Worm (Caenorhabditis elegans) whole organism, L3 larva: ENCODE measurements around the gene exc-5.

Source experiments
- ZK546.5 ChIP-seq: sonication (generic microtip); optimal IDR thresholded peaks from 2 replicates; lab custom pipeline; 2017; ENCODE audit warnings: missing biosample characterization, missing genetic modification characterization
- ceh-16 ChIP-seq: sonication (generic microtip); optimal IDR thresholded peaks from 2 replicates; lab custom pipeline; 2017; ENCODE audit warnings: missing biosample characterization, missing genetic modification characterization
- ceh-28 ChIP-seq: fragments of 150-350 bp; optimal IDR thresholded peaks from 2 replicates; lab custom pipeline; 2014; ENCODE audit warnings: missing biosample characterization, missing genetic modification reagents, missing genetic modification characterization
- ceh-82 ChIP-seq: fragments of 150-350 bp; optimal IDR thresholded peaks from 2 replicates; lab custom pipeline; 2014; ENCODE audit warnings: missing biosample characterization, missing genetic modification characterization
- ceh-9 ChIP-seq: sonication (generic microtip); optimal IDR thresholded peaks from 2 replicates; lab custom pipeline; 2018; ENCODE audit warnings: missing biosample characterization, missing genetic modification characterization
- egl-27 ChIP-seq: sonication (generic microtip); optimal IDR thresholded peaks from 4 replicates; lab custom pipeline; 2017; ENCODE audit warnings: missing biosample characterization, missing genetic modification reagents, missing genetic modification characterization
- egl-5 ChIP-seq: fragments of 150-350 bp; optimal IDR thresholded peaks from 2 replicates; lab custom pipeline; 2017; ENCODE audit warnings: missing biosample characterization, missing genetic modification reagents, missing genetic modification characterization, inconsistent platforms
- elt-1 ChIP-seq: fragments of 150-350 bp; optimal IDR thresholded peaks from 2 replicates; lab custom pipeline; 2014; ENCODE audit warnings: missing biosample characterization, missing genetic modification characterization
- elt-2 ChIP-seq: sonication (generic microtip); optimal IDR thresholded peaks from 2 replicates; lab custom pipeline; 2016; ENCODE audit warnings: missing genetic modification reagents, mild to moderate bottlenecking, missing genetic modification characterization, missing compliant biosample characterization
- elt-3 ChIP-seq, 3 experiments: fragments of 150-350 bp in 1 of 3; sonication (generic microtip) in 2 of 3; optimal IDR thresholded peaks; 2 replicates in 2 of 3; 4 replicates in 1 of 3; lab custom pipeline; 2014 to 2017; ENCODE audit warnings: missing biosample characterization in 3 of 3, missing genetic modification characterization in 3 of 3
- fkh-10 ChIP-seq: sonication (generic microtip); optimal IDR thresholded peaks from 2 replicates; lab custom pipeline; 2017; ENCODE audit warnings: missing biosample characterization, missing genetic modification reagents, missing genetic modification characterization
- fkh-2 ChIP-seq: fragments of 150-350 bp; optimal IDR thresholded peaks from 2 replicates; lab custom pipeline; 2014; ENCODE audit warnings: missing biosample characterization, missing genetic modification reagents, missing genetic modification characterization
- fos-1 ChIP-seq: fragments of 150-350 bp; optimal IDR thresholded peaks from 2 replicates; lab custom pipeline; 2014; ENCODE audit warnings: missing biosample characterization, missing genetic modification characterization
- hmg-11 ChIP-seq: sonication (generic microtip); optimal IDR thresholded peaks from 2 replicates; lab custom pipeline; 2016; ENCODE audit warnings: missing genetic modification characterization, missing compliant biosample characterization
- jun-1 ChIP-seq: fragments of 150-350 bp; optimal IDR thresholded peaks from 2 replicates; lab custom pipeline; 2014; ENCODE audit warnings: missing biosample characterization, missing genetic modification reagents, missing genetic modification characterization
- lin-15B ChIP-seq: fragments of 150-350 bp; optimal IDR thresholded peaks from 2 replicates; lab custom pipeline; 2014; ENCODE audit warnings: missing biosample characterization, missing genetic modification characterization
- lin-39 ChIP-seq: fragments of 150-350 bp; optimal IDR thresholded peaks from 2 replicates; lab custom pipeline; 2018; ENCODE audit warnings: missing biosample characterization, missing genetic modification reagents, missing genetic modification characterization
- lsy-12 ChIP-seq: sonication (generic microtip); optimal IDR thresholded peaks from 2 replicates; lab custom pipeline; 2016; ENCODE audit warnings: mild to moderate bottlenecking, missing genetic modification characterization, missing compliant biosample characterization
- mdl-1 ChIP-seq: fragments of 150-350 bp; optimal IDR thresholded peaks from 2 replicates; lab custom pipeline; 2014; ENCODE audit warnings: missing biosample characterization, missing genetic modification characterization
- mml-1 ChIP-seq: fragments of 150-350 bp; sonication (generic microtip); optimal IDR thresholded peaks from 3 replicates; lab custom pipeline; 2014; ENCODE audit warnings: missing biosample characterization, missing genetic modification characterization
- nfya-1 ChIP-seq: sonication (generic microtip); optimal IDR thresholded peaks from 2 replicates; lab custom pipeline; 2017; ENCODE audit warnings: missing genetic modification characterization, mild to moderate bottlenecking, missing compliant biosample characterization, antibody characterized with exemption, moderate library complexity; ENCODE audit not compliant: insufficient read depth
- nhr-11 ChIP-seq: fragments of 150-350 bp; optimal IDR thresholded peaks from 2 replicates; lab custom pipeline; 2014; ENCODE audit warnings: missing biosample characterization, missing genetic modification characterization
- nhr-12 ChIP-seq: fragments of 150-350 bp; optimal IDR thresholded peaks from 2 replicates; lab custom pipeline; 2014; ENCODE audit warnings: missing biosample characterization, missing genetic modification characterization
- nhr-23 ChIP-seq: fragments of 150-350 bp; optimal IDR thresholded peaks from 2 replicates; lab custom pipeline; 2014; ENCODE audit warnings: missing biosample characterization, missing genetic modification reagents, missing genetic modification characterization
- nhr-28 ChIP-seq: fragments of 150-350 bp; optimal IDR thresholded peaks from 2 replicates; lab custom pipeline; 2014; ENCODE audit warnings: missing biosample characterization, missing genetic modification characterization
- nhr-43 ChIP-seq: sonication (generic microtip); optimal IDR thresholded peaks from 2 replicates; lab custom pipeline; 2016; ENCODE audit warnings: mild to moderate bottlenecking, missing genetic modification characterization, missing compliant biosample characterization; ENCODE audit not compliant: poor library complexity, severe bottlenecking
- nhr-67 ChIP-seq: fragments of 150-350 bp; optimal IDR thresholded peaks from 2 replicates; lab custom pipeline; 2014; ENCODE audit warnings: missing biosample characterization, missing genetic modification characterization
- nhr-76 ChIP-seq: fragments of 150-350 bp; sonication (generic microtip); optimal IDR thresholded peaks from 5 replicates; lab custom pipeline; 2014; ENCODE audit warnings: missing biosample characterization, missing genetic modification characterization
- pha-4 ChIP-seq: fragments of 150-350 bp; optimal IDR thresholded peaks from 2 replicates; lab custom pipeline; 2014; ENCODE audit warnings: missing biosample characterization, missing genetic modification reagents, missing genetic modification characterization
- sea-2 ChIP-seq: fragments of 150-350 bp; sonication (generic microtip); optimal IDR thresholded peaks from 4 replicates; lab custom pipeline; 2014; ENCODE audit warnings: missing biosample characterization, missing genetic modification reagents, missing genetic modification characterization
- skn-1 ChIP-seq: fragments of 150-350 bp; optimal IDR thresholded peaks from 2 replicates; lab custom pipeline; 2014; ENCODE audit warnings: missing biosample characterization, missing genetic modification characterization
- snpc-4 ChIP-seq: fragments of 150-350 bp; optimal IDR thresholded peaks from 2 replicates; lab custom pipeline; 2014; ENCODE audit warnings: missing biosample characterization, missing genetic modification characterization
- zag-1 ChIP-seq: fragments of 150-350 bp; optimal IDR thresholded peaks from 2 replicates; lab custom pipeline; 2014; ENCODE audit warnings: missing biosample characterization, missing genetic modification characterization
- ztf-4 ChIP-seq: fragments of 150-350 bp; optimal IDR thresholded peaks from 2 replicates; lab custom pipeline; 2014; ENCODE audit warnings: missing biosample characterization, missing genetic modification characterization

exc-5 gene

DNA sequence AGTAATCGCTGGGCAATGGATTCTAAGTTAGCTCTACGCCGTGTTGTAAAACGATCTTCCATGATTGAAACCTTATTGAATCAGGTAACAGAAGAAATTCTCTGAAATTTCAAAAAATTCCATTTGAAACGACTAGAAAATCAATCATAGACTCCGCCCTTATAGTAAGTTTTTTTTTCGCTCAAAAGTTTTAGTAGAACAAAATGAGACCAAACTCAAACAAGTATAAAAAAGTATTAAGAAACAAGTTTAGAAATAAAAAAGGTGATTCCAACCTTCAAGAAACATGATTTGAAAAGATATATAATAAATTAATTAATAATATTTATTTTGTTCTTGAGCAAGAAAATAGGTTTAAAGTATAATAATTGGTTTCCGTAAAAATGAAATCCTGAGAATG lies 35.4 kb downstream of the exc-5 start, which contains the start of gene C33D9.6:
TSS of gene C33D9.6 (minus strand) at position 101 of the 400 bp plus-strand sequence.
- TF ChIP-seq egl-27 (tag; lab: Kevin White, UChicago): no peak
- no peak for TF ChIP-seq nhr-76 (tag; lab: Kevin White, UChicago)
- TF ChIP-seq mml-1 (tag; lab: Kevin White, UChicago): no peak
- TF ChIP-seq elt-3 (tag; optimal IDR thresholded peaks at IDR 0.05; lab: Kevin White, UChicago): no peak
- no peak for TF ChIP-seq skn-1 (tag; lab: Kevin White, UChicago)
- no peak for TF ChIP-seq nhr-23
- no peak for TF ChIP-seq nhr-11 (tag; lab: Kevin White, UChicago)
- TF ChIP-seq ztf-4 (tag; lab: Kevin White, UChicago): no peak
- no peak for TF ChIP-seq ceh-16
- TF ChIP-seq ceh-28: no peak

DNA sequence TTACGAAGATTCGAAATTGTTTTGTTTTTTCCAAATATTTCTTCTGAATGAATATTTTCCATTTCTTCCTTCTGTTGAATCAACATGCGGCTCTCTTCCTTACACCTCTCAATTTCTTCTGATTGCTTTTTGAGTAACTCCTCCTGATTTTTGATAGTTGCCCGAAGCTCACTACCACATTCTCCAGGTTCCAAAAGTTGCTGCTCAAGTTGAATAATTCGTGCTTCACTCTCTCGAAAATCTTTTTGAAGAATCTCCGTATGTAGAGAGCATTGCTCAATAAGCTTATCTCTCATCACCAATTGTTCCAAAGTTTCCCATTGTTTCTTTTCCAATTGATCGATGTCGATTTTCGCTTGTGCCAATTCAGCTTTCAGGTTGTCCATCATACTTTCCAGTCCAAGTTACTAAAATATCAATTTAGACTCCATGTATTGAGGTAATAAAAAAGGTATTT lies 40.6 kb downstream of the exc-5 start, which contains the start of gene F20C5.6:
TSS of gene F20C5.6 (minus strand) at position 407 of the 457 bp plus-strand sequence.
- TF ChIP-seq elt-3 (tag; optimal IDR thresholded peaks at IDR 0.05; lab: Kevin White, UChicago) (no peak), nhr-12 (no peak), ceh-28 (no peak), nhr-76 (tag; lab: Kevin White, UChicago) (no peak), lsy-12 (tag; lab: Kevin White, UChicago) (no peak), elt-1 (tag; lab: Kevin White, UChicago) (no peak)

DNA sequence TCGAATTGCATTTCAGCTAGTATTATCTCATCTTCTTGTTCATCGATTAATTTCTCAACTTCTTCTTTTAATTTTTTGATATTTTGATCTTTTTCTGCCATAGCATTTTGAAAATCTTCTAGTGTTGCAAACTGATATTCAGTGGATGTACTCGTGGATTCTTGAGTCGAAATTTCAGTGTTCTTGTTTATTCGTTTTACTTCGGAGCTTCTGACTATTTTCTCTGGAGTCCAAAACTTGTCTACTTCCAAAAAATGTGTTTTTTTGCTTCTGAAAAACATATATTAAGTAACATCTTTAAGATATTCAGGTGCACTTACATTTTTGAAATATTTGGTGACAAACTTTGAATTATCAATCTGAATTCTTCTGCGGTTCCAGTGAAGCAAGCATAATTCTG lies 43.9 kb downstream of the exc-5 start, which contains the start of gene F20C5.5:
TSS of gene F20C5.5 (minus strand) at position 101 of the 400 bp plus-strand sequence.
- no peak for TF ChIP-seq ztf-4 (tag; lab: Kevin White, UChicago)
- no peak for TF ChIP-seq lsy-12 (tag; lab: Kevin White, UChicago)
- TF ChIP-seq nhr-43 (tag; lab: Kevin White, UChicago): no peak

DNA sequence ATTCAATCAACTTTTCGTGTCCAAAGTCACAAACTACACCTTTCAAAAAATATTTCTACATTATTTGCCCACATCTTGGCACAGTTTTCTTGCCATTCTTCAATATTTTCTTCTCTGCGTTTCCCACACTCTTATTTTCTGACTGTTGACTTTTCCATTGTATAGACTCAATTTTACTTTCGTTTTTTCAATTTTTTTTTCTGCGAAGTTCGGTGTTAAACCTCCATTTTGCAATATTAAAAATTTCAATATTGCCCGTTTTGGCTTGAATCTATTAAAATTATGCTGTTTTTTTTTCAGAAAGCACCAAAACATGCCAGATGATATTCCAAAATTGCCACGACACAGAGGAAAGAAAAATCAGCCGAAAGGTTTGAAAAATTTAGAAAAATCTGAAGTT lies 48.9 kb downstream of the exc-5 start, which contains the start of gene cdc-50.B:
TSS of gene cdc-50.B (plus strand) at position 301 of the 400 bp plus-strand sequence.
- TF ChIP-seq pha-4 (tag; lab: Kevin White, UChicago): peak; percentile 84
- TF ChIP-seq elt-2: no peak

DNA sequence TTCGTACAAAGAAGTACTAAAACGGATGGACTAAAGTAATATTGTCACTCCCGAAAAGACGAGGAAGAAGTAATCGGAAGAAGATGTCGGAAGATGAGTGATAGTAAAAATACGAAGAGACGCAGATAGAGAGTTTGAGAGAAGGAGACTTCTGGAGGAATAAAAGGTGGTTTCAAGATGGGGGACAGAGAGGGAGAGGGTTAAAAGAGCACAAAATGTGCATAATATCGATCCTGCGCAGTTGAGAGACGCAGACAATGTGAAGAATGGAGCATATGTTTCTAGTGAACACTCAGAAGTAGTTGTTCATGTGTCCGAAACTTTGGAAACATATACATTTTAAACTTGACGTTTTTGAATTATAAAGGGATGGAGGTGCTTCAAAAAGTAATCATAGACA lies 51.0 kb downstream of the exc-5 start:
- TF ChIP-seq egl-5 (tag; lab: Kevin White, UChicago) (no peak), hmg-11 (tag; lab: Kevin White, UChicago) (peak; percentile 28), nfya-1 (tag; lab: Kevin White, UChicago) (peak; percentile 82), snpc-4 (tag; lab: Kevin White, UChicago) (peak; percentile 52), sea-2 (GFP tag; lab: Kevin White, UChicago) (peak; percentile 46), ceh-28 (peak; percentile 69), ZK546.5 (tag; lab: Kevin White, UChicago) (no peak), fkh-10 (GFP tag; lab: Kevin White, UChicago) (peak; percentile 48), lin-15B (tag; lab: Kevin White, UChicago) (peak; percentile 37), lin-39 (tag; lab: Kevin White, UChicago) (peak; percentile 81)

DNA sequence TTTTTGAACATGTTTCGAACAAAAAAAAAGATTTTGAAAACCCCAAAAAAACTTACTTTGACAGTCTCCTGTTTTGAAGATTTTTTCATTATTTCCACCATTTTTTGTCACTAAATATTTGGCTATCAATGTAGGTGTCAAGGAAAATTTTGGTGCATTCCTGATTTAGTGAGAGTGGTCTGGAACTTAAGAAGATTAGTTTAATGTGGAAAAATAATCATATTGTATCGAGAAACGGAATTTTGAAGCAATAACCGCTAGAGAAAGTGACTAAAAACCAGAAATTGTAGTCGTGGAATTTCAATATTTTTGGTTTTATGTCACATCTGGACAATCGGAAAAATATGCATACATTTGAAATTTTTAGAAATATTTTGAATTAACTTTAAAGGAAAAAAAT lies 51.6 kb downstream of the exc-5 start, which contains the start of the genes F20C5.11 and klp-11:
TSS of gene F20C5.11 (minus strand) at position 101 of the 400 bp plus-strand sequence.
TSS of gene klp-11 (minus strand) at position 171 of the 400 bp plus-strand sequence.
- TF ChIP-seq fos-1: no peak
- TF ChIP-seq nhr-12: no peak
- no peak for TF ChIP-seq ceh-28
- no peak for TF ChIP-seq fkh-2 (tag; lab: Kevin White, UChicago)
- no peak for TF ChIP-seq mdl-1 (tag; lab: Kevin White, UChicago)
- no peak for TF ChIP-seq hmg-11 (tag; lab: Kevin White, UChicago)
- no peak for TF ChIP-seq zag-1 (tag; lab: Kevin White, UChicago)
- TF ChIP-seq lin-15B (tag; lab: Kevin White, UChicago): no peak
- no peak for TF ChIP-seq jun-1 (tag; lab: Kevin White, UChicago)
- TF ChIP-seq ztf-4 (tag; lab: Kevin White, UChicago): no peak
- TF ChIP-seq nhr-76 (tag; lab: Kevin White, UChicago): no peak
- TF ChIP-seq nhr-67: no peak
- no peak for TF ChIP-seq lin-39 (tag; lab: Kevin White, UChicago)
- TF ChIP-seq nhr-28: no peak
- TF ChIP-seq lsy-12 (tag; lab: Kevin White, UChicago): no peak
- no peak for TF ChIP-seq ceh-82 (tag; lab: Kevin White, UChicago)
- no peak for TF ChIP-seq ceh-9 (tag; lab: Kevin White, UChicago)
